Worm (Caenorhabditis elegans) whole organism, young adult: ENCODE results near the gene Y43F8C.7.
A peak's percentile ranks its signal among the peaks of the same experiment; 100 is the strongest.

Experiments used
- B0019.2 ChIP-seq: fragments of 200-800 bp; sonication (Bioruptor generic); conservative IDR thresholded peaks from 2 replicates; pipeline ENCODE4 v1.3.6; 2022; ENCODE audit warnings: missing genetic modification reagents, missing genetic modification characterization, missing compliant biosample characterization
- B0035.1 ChIP-seq: sonication (generic microtip); optimal IDR thresholded peaks from 2 replicates; lab custom pipeline; 2016; ENCODE audit warnings: missing genetic modification characterization, mild to moderate bottlenecking, missing compliant biosample characterization, missing genotype, missing genetic modification reagents
- B0336.3 ChIP-seq: fragments of 200-800 bp; sonication (Bioruptor generic); IDR thresholded peaks from 2 replicates; pipeline ENCODE4 v1.3.6; 2022; ENCODE audit warnings: missing genetic modification characterization, missing compliant biosample characterization
- C17E4.6 ChIP-seq: fragments of 200-800 bp; sonication (Bioruptor generic); IDR thresholded peaks from 2 replicates; pipeline ENCODE4 v1.3.6; 2022; ENCODE audit warnings: missing genetic modification reagents, missing genetic modification characterization, missing compliant biosample characterization
- F23B12.7 ChIP-seq: sonication (generic microtip); optimal IDR thresholded peaks from 2 replicates; lab custom pipeline; 2017; ENCODE audit warnings: missing genetic modification characterization, mild to moderate bottlenecking, missing compliant biosample characterization, antibody characterized with exemption, moderate library complexity; ENCODE audit not compliant: insufficient read depth
- F39B2.1 ChIP-seq: fragments of 200-800 bp; sonication (Bioruptor generic); IDR thresholded peaks from 2 replicates; pipeline ENCODE4 v1.3.6; 2022; ENCODE audit warnings: missing genetic modification reagents, missing genetic modification characterization, missing compliant biosample characterization
- F52B5.7 ChIP-seq: sonication (generic microtip); optimal IDR thresholded peaks from 2 replicates; lab custom pipeline; 2016; ENCODE audit warnings: mild to moderate bottlenecking, missing genetic modification characterization, missing compliant biosample characterization
- F55B11.4 ChIP-seq: sonication (generic microtip); optimal IDR thresholded peaks from 2 replicates; lab custom pipeline; 2016; ENCODE audit warnings: missing compliant biosample characterization, missing genetic modification characterization, borderline replicate concordance; ENCODE audit not compliant: insufficient read depth
- F57A8.1 ChIP-seq: fragments of 200-800 bp; sonication (Bioruptor generic); optimal IDR thresholded peaks from 2 replicates; lab custom pipeline; 2018; ENCODE audit warnings: mild to moderate bottlenecking, missing genetic modification characterization, moderate library complexity, missing compliant biosample characterization
- T07F8.4 ChIP-seq: sonication (generic microtip); optimal IDR thresholded peaks from 2 replicates; lab custom pipeline; 2016; ENCODE audit warnings: mild to moderate bottlenecking, missing genetic modification characterization, moderate library complexity, missing compliant biosample characterization
- T26A5.8 ChIP-seq: sonication (generic microtip); optimal IDR thresholded peaks from 2 replicates; lab custom pipeline; 2016; ENCODE audit warnings: missing genetic modification characterization, missing compliant biosample characterization
- Y95B8A.8 ChIP-seq: fragments of 200-800 bp; sonication (Bioruptor generic); IDR thresholded peaks from 2 replicates; pipeline ENCODE4 v1.3.6; 2022; ENCODE audit warnings: missing genetic modification reagents, missing genetic modification characterization, missing compliant biosample characterization
- aptf-2 ChIP-seq: fragments of 200-800 bp; sonication (Bioruptor generic); conservative IDR thresholded peaks from 2 replicates; pipeline ENCODE4 v1.3.6; 2022; ENCODE audit warnings: missing genetic modification reagents, missing genetic modification characterization, missing compliant biosample characterization
- aptf-3 ChIP-seq: fragments of 200-800 bp; sonication (Bioruptor generic); IDR thresholded peaks from 2 replicates; pipeline ENCODE4 v1.3.6; 2022; ENCODE audit warnings: missing genetic modification characterization, missing compliant biosample characterization
- atf-7 ChIP-seq: sonication (generic microtip); optimal IDR thresholded peaks from 2 replicates; lab custom pipeline; 2017; ENCODE audit warnings: mild to moderate bottlenecking, missing genetic modification characterization, missing compliant biosample characterization
- attf-6 ChIP-seq: fragments of 200-800 bp; sonication (Bioruptor generic); IDR thresholded peaks from 2 replicates; pipeline ENCODE4 v1.3.6; 2022; ENCODE audit warnings: missing genetic modification reagents, missing genetic modification characterization, missing compliant biosample characterization
- bed-1 ChIP-seq: fragments of 200-800 bp; sonication (Bioruptor generic); IDR thresholded peaks from 2 replicates; pipeline ENCODE4 v1.3.6; 2022; ENCODE audit warnings: missing genetic modification reagents, missing genetic modification characterization, missing compliant biosample characterization
- ccch-3 ChIP-seq: fragments of 200-800 bp; sonication (Bioruptor generic); optimal IDR thresholded peaks from 2 replicates; lab custom pipeline; 2018; ENCODE audit warnings: mild to moderate bottlenecking, missing genetic modification characterization, missing compliant biosample characterization
- cebp-2 ChIP-seq: fragments of 200-800 bp; sonication (Bioruptor generic); IDR thresholded peaks from 2 replicates; pipeline ENCODE4 v1.3.6; 2022; ENCODE audit warnings: missing genetic modification characterization, missing compliant biosample characterization
- ceh-100 ChIP-seq: fragments of 200-800 bp; sonication (Bioruptor generic); IDR thresholded peaks from 2 replicates; pipeline ENCODE4 v1.3.6; 2022; ENCODE audit warnings: missing genetic modification reagents, missing genetic modification characterization, missing compliant biosample characterization
- ceh-40 ChIP-seq: fragments of 200-800 bp; sonication (Bioruptor generic); IDR thresholded peaks from 2 replicates; pipeline ENCODE4 v1.3.6; 2022; ENCODE audit warnings: missing genetic modification characterization, missing compliant biosample characterization
- ceh-91 ChIP-seq: fragments of 200-800 bp; sonication (Bioruptor generic); IDR thresholded peaks from 2 replicates; pipeline ENCODE4 v1.3.6; 2022; ENCODE audit warnings: missing genetic modification reagents, missing genetic modification characterization, missing compliant biosample characterization
- dox-1 ChIP-seq: fragments of 200-800 bp; sonication (Bioruptor generic); IDR thresholded peaks from 2 replicates; pipeline ENCODE4 v1.3.6; 2022; ENCODE audit warnings: missing genetic modification reagents, missing genetic modification characterization, missing compliant biosample characterization
- dpff-1 ChIP-seq: sonication (generic microtip); optimal IDR thresholded peaks from 2 replicates; lab custom pipeline; 2017; ENCODE audit warnings: mild to moderate bottlenecking, missing genetic modification characterization, missing compliant biosample characterization
- egl-18 ChIP-seq: fragments of 200-800 bp; sonication (Bioruptor generic); IDR thresholded peaks from 2 replicates; pipeline ENCODE4 v1.3.6; 2022; ENCODE audit warnings: missing genetic modification reagents, missing genetic modification characterization, missing compliant biosample characterization
- egl-44 ChIP-seq: fragments of 200-800 bp; sonication (Bioruptor generic); IDR thresholded peaks from 2 replicates; pipeline ENCODE4 v1.3.6; 2022; ENCODE audit warnings: missing genetic modification reagents, missing genetic modification characterization, missing compliant biosample characterization
- ekl-4 ChIP-seq: fragments of 200-800 bp; sonication (Bioruptor generic); IDR thresholded peaks from 2 replicates; pipeline ENCODE4 v1.3.6; 2022; ENCODE audit warnings: missing genetic modification reagents, missing genetic modification characterization, missing compliant biosample characterization
- fkh-3 ChIP-seq: sonication (generic microtip); optimal IDR thresholded peaks from 2 replicates; lab custom pipeline; 2016; ENCODE audit warnings: mild to moderate bottlenecking, missing genetic modification characterization, missing compliant biosample characterization
- hlh-12 ChIP-seq: sonication (generic microtip); optimal IDR thresholded peaks from 2 replicates; lab custom pipeline; 2016; ENCODE audit warnings: missing genetic modification characterization, missing compliant biosample characterization
- hrde-1 ChIP-seq: sonication (generic microtip); optimal IDR thresholded peaks from 2 replicates; lab custom pipeline; 2016; ENCODE audit warnings: missing genetic modification characterization, mild to moderate bottlenecking, missing compliant biosample characterization, moderate library complexity, missing genotype, missing genetic modification reagents, borderline replicate concordance
- lin-26 ChIP-seq: fragments of 200-800 bp; sonication (Bioruptor generic); IDR thresholded peaks from 2 replicates; pipeline ENCODE4 v1.3.6; 2022; ENCODE audit warnings: missing genetic modification reagents, missing genetic modification characterization, missing compliant biosample characterization
- lsl-1 ChIP-seq: fragments of 200-800 bp; sonication (Bioruptor generic); optimal IDR thresholded peaks from 2 replicates; lab custom pipeline; 2018; ENCODE audit warnings: mild to moderate bottlenecking, missing genetic modification characterization, moderate library complexity, missing compliant biosample characterization
- lsy-27 ChIP-seq: sonication (generic microtip); optimal IDR thresholded peaks from 2 replicates; lab custom pipeline; 2017; ENCODE audit warnings: missing genetic modification characterization, mild to moderate bottlenecking, missing compliant biosample characterization, antibody characterized with exemption, missing genotype, borderline replicate concordance; ENCODE audit not compliant: insufficient read depth
- nhr-120 ChIP-seq: fragments of 200-800 bp; sonication (Bioruptor generic); IDR thresholded peaks from 2 replicates; pipeline ENCODE4 v1.3.6; 2022; ENCODE audit warnings: missing genetic modification characterization, missing compliant biosample characterization
- nhr-90 ChIP-seq: sonication (generic microtip); optimal IDR thresholded peaks from 2 replicates; lab custom pipeline; 2016; ENCODE audit warnings: missing genotype, mild to moderate bottlenecking, missing genetic modification characterization, missing compliant biosample characterization
- pha-4 ChIP-seq: fragments of 150-350 bp; sonication (generic microtip); optimal IDR thresholded peaks from 2 replicates; lab custom pipeline; 2014; ENCODE audit warnings: missing biosample characterization, missing genetic modification reagents, missing genetic modification characterization
- rec-8 ChIP-seq, 2 experiments: sonication (generic microtip); optimal IDR thresholded peaks; 2 replicates each; lab custom pipeline; 2016; ENCODE audit warnings: mild to moderate bottlenecking in 2 of 2, missing genetic modification characterization in 2 of 2, missing genetic modification reagents in 2 of 2, missing genotype in 2 of 2, missing biosample characterization in 1 of 2, missing compliant biosample characterization in 1 of 2, moderate library complexity in 1 of 2
- rpc-1 ChIP-seq, 2 experiments: fragments of 150-350 bp in 1 of 2; sonication (generic microtip) in 1 of 2; optimal IDR thresholded peaks; 2 replicates each; lab custom pipeline; 2014 to 2018; ENCODE audit warnings: missing biosample characterization in 1 of 2, missing genetic modification characterization in 1 of 2, missing genetic modification reagents in 1 of 2, missing genotype in 1 of 2
- sea-2 ChIP-seq: fragments of 200-800 bp; sonication (Bioruptor generic); IDR thresholded peaks from 2 replicates; pipeline ENCODE4 v1.3.6; 2022; ENCODE audit warnings: missing genetic modification characterization, missing compliant biosample characterization
- snpc-1.1 ChIP-seq: sonication (generic microtip); optimal IDR thresholded peaks from 2 replicates; lab custom pipeline; 2017; ENCODE audit warnings: missing genetic modification characterization, mild to moderate bottlenecking, missing compliant biosample characterization, antibody characterized with exemption, moderate library complexity, missing genotype, missing genetic modification reagents; ENCODE audit not compliant: insufficient read depth
- snpc-1.3 ChIP-seq: sonication (generic microtip); optimal IDR thresholded peaks from 2 replicates; lab custom pipeline; 2017; ENCODE audit warnings: missing genetic modification characterization, mild to moderate bottlenecking, missing compliant biosample characterization, antibody characterized with exemption, moderate library complexity, missing genotype, missing genetic modification reagents; ENCODE audit not compliant: insufficient read depth
- snpc-3.4 ChIP-seq: sonication (generic microtip); optimal IDR thresholded peaks from 2 replicates; lab custom pipeline; 2017; ENCODE audit warnings: missing genetic modification characterization, mild to moderate bottlenecking, missing compliant biosample characterization, antibody characterized with exemption, moderate library complexity, missing genotype, missing genetic modification reagents
- somi-1 ChIP-seq: fragments of 200-800 bp; sonication (Bioruptor generic); optimal IDR thresholded peaks from 2 replicates; lab custom pipeline; 2018; ENCODE audit warnings: mild to moderate bottlenecking, missing genetic modification characterization, missing compliant biosample characterization
- unc-62 ChIP-seq: fragments of 150-350 bp; optimal IDR thresholded peaks from 2 replicates; lab custom pipeline; 2014; ENCODE audit warnings: missing biosample characterization, missing genetic modification reagents, missing genetic modification characterization
- zfh-2 ChIP-seq: fragments of 200-800 bp; sonication (Bioruptor generic); conservative IDR thresholded peaks from 2 replicates; pipeline ENCODE4 v1.3.6; 2022; ENCODE audit warnings: missing genetic modification reagents, missing genetic modification characterization, missing compliant biosample characterization
- zim-3 ChIP-seq: sonication (generic microtip); optimal IDR thresholded peaks from 2 replicates; lab custom pipeline; 2017; ENCODE audit warnings: mild to moderate bottlenecking, missing genetic modification characterization, moderate library complexity, missing compliant biosample characterization
- ztf-26 ChIP-seq: sonication (generic microtip); optimal IDR thresholded peaks from 2 replicates; lab custom pipeline; 2017; ENCODE audit warnings: missing genetic modification characterization, missing compliant biosample characterization

Y43F8C.7 gene

DNA sequence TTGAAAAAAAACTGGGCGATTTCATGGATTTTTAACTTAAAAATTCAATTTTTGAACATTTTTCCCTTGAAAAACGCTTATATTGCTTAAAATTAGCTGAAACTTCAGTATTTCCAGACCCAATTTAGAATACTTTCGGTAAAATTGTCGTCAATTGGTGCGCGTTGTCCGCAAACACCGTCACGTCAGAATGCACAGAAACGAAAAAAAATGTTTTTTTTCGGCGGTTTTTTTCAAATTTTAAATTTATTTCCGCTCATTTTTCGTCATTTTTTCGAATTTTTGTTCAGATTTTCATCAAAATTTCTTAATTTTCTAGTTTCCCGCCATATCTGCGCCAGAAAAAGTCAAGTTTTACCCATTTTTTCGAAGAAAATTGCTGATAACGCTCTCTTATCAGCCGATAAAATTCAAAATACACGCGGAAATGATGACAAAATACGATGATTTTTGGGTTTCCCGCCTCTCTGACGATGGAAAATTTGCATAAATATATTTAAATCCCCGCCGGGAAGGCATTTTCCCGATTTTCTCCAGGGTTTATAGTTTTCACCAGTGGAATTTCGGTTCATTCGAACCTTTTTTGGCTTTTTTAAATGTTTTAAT is 29.6 kb upstream of the Y43F8C.7 start (continued):
- TF ChIP-seq zfh-2 (GFP tag; lab: Robert Waterston, UW) (no peak), nhr-120 (no peak), nhr-90 (tag; lab: Kevin White, UChicago) (no peak), B0336.3 (GFP tag; lab: Robert Waterston, UW) (no peak), ceh-100 (no peak), aptf-2 (GFP tag; lab: Robert Waterston, UW) (no peak), B0019.2 (GFP tag; lab: Robert Waterston, UW) (no peak), atf-7 (no peak), dox-1 (GFP tag; lab: Robert Waterston, UW) (peak; percentile 35; the same call in 1 of the 2 replicates), lin-26 (GFP tag; lab: Robert Waterston, UW) (no peak), F23B12.7 (no peak), cebp-2 (GFP tag; lab: Robert Waterston, UW) (no peak), dpff-1 (tag; lab: Kevin White, UChicago) (no peak), rec-8 (tag; optimal IDR thresholded peaks at IDR 0.05; lab: Kevin White, UChicago) (no peak), lsl-1 (GFP tag; lab: Kevin White, UChicago) (peak; percentile 56), attf-6 (GFP tag; lab: Robert Waterston, UW) (no peak), ceh-91 (GFP tag; lab: Robert Waterston, UW) (peak; percentile 55; the same call in 1 of the 2 replicates), T07F8.4 (tag; lab: Kevin White, UChicago) (no peak), aptf-3 (GFP tag; lab: Robert Waterston, UW) (no peak), B0035.1 (tag; lab: Kevin White, UChicago) (no peak), sea-2 (GFP tag; lab: Robert Waterston, UW) (no peak), T26A5.8 (tag; lab: Kevin White, UChicago) (no peak), lsy-27 (tag; lab: Kevin White, UChicago) (no peak), F57A8.1 (no peak), C17E4.6 (no peak), ceh-40 (no peak), F39B2.1 (GFP tag; lab: Robert Waterston, UW) (no peak), fkh-3 (no peak), F55B11.4 (no peak), rpc-1 (optimal IDR thresholded peaks at IDR 0.05; lab: Kevin White, UChicago) (no peak), rpc-1 (tag; optimal IDR thresholded peaks at IDR 0.05; lab: Kevin White, UChicago) (no peak), egl-44 (no peak), ekl-4 (GFP tag; lab: Robert Waterston, UW) (no peak), F52B5.7 (tag; lab: Kevin White, UChicago) (no peak), Y95B8A.8 (GFP tag; lab: Robert Waterston, UW) (no peak), snpc-1.1 (tag; lab: Kevin White, UChicago) (no peak), somi-1 (GFP tag; lab: Kevin White, UChicago) (no peak), egl-18 (no peak), ztf-26 (tag; lab: Kevin White, UChicago) (no peak), unc-62 (GFP tag; lab: Kevin White, UChicago) (no peak), pha-4 (no peak), hlh-12 (tag; lab: Kevin White, UChicago) (no peak), zim-3 (no peak), bed-1 (no peak), snpc-3.4 (tag; lab: Kevin White, UChicago) (peak; percentile 13), snpc-1.3 (peak; percentile 21), hrde-1 (no peak), ccch-3 (GFP tag; lab: Kevin White, UChicago) (no peak)
